Worm (Caenorhabditis elegans) whole organism, L1 larva: ENCODE data around the gene srw-20.

Experiments used
- C34B4.2 ChIP-seq: sonication (generic microtip); optimal IDR thresholded peaks from 2 replicates; lab custom pipeline; 2017; ENCODE audit warnings: mild to moderate bottlenecking, missing genetic modification characterization, missing compliant biosample characterization
- aly-2 ChIP-seq: fragments of 150-350 bp; optimal IDR thresholded peaks from 2 replicates; lab custom pipeline; 2014; ENCODE audit warnings: missing biosample characterization, missing genetic modification characterization
- jun-1 ChIP-seq: fragments of 150-350 bp; optimal IDR thresholded peaks from 2 replicates; lab custom pipeline; 2014; ENCODE audit warnings: missing biosample characterization, missing genetic modification reagents, missing genetic modification characterization

ce11 chrV:17104527-17104926 lies 24.8 kb upstream of the srw-20 start, which contains the start of gene nhr-248:
- no peak for TF ChIP-seq C34B4.2
- TF ChIP-seq aly-2 (tag; lab: Kevin White, UChicago): no peak
- no peak for TF ChIP-seq jun-1 (tag; lab: Kevin White, UChicago)
